Fruit fly (Drosophila melanogaster) whole organism, embryonic: ENCODE results near the gene RfC3.

Experiments used
- Abd-B ChIP-seq: fragments of 200-800 bp; sonication (Bioruptor generic); optimal IDR thresholded peaks from 2 replicates; lab custom pipeline; 2018; ENCODE audit warnings: missing biosample characterization, mild to moderate bottlenecking, missing genetic modification characterization, moderate library complexity
- Antp ChIP-seq: fragments of 200-800 bp; sonication (Bioruptor generic); optimal IDR thresholded peaks from 3 replicates; lab custom pipeline; 2016; ENCODE audit warnings: missing biosample characterization, missing genetic modification characterization
- CG10209 ChIP-seq: fragments of 200-800 bp; sonication (Bioruptor generic); optimal IDR thresholded peaks from 3 replicates; lab custom pipeline; 2017; ENCODE audit warnings: missing biosample characterization, mild to moderate bottlenecking, missing genetic modification characterization, missing genetic modification reagents
- CG10274 ChIP-seq: fragments of 200-800 bp; sonication (Bioruptor generic); optimal IDR thresholded peaks from 3 replicates; lab custom pipeline; 2017; ENCODE audit warnings: missing biosample characterization, mild to moderate bottlenecking, missing genetic modification characterization
- CG11398 ChIP-seq: fragments of 200-800 bp; sonication (Bioruptor generic); optimal IDR thresholded peaks from 2 replicates; lab custom pipeline; 2016; ENCODE audit warnings: missing biosample characterization, missing genetic modification characterization
- CG11504 ChIP-seq: fragments of 200-800 bp; sonication (Bioruptor generic); optimal IDR thresholded peaks from 3 replicates; lab custom pipeline; 2019; ENCODE audit warnings: missing biosample characterization, mild to moderate bottlenecking, missing genetic modification characterization, moderate library complexity
- CG12391 ChIP-seq: fragments of 200-800 bp; sonication (Bioruptor generic); optimal IDR thresholded peaks from 3 replicates; lab custom pipeline; 2018; ENCODE audit warnings: missing biosample characterization, mild to moderate bottlenecking, missing genetic modification characterization, moderate library complexity
- CG13287 ChIP-seq: fragments of 200-800 bp; sonication (Bioruptor generic); IDR thresholded peaks from 2 replicates; pipeline ENCODE4 v1.3.6; 2022; ENCODE audit warnings: missing biosample characterization, missing genetic modification characterization; ENCODE audit not compliant: partially characterized antibody
- CG13894 ChIP-seq: fragments of 200-800 bp; sonication (Bioruptor generic); optimal IDR thresholded peaks from 3 replicates; lab custom pipeline; 2018; ENCODE audit warnings: missing biosample characterization, mild to moderate bottlenecking, missing genetic modification characterization, moderate library complexity
- CG16863 ChIP-seq: fragments of 200-800 bp; sonication (Bioruptor generic); optimal IDR thresholded peaks from 3 replicates; lab custom pipeline; 2016; ENCODE audit warnings: missing biosample characterization, missing genetic modification characterization
- CG2202 ChIP-seq: fragments of 200-800 bp; sonication (Bioruptor generic); optimal IDR thresholded peaks from 2 replicates; lab custom pipeline; 2018; ENCODE audit warnings: missing biosample characterization, mild to moderate bottlenecking, missing genetic modification characterization
- CG30403 ChIP-seq: fragments of 200-800 bp; sonication (Bioruptor generic); optimal IDR thresholded peaks from 3 replicates; lab custom pipeline; 2016; ENCODE audit warnings: missing biosample characterization, missing genetic modification characterization
- CG32532 ChIP-seq: fragments of 200-800 bp; sonication (Bioruptor generic); IDR thresholded peaks from 2 replicates; pipeline ENCODE4 v1.3.6; 2022; ENCODE audit warnings: missing biosample characterization, missing genetic modification characterization
- CG3847 ChIP-seq: fragments of 200-800 bp; sonication (Bioruptor generic); IDR thresholded peaks from 2 replicates; pipeline ENCODE4 v1.3.6; 2022; ENCODE audit warnings: missing biosample characterization, missing genetic modification characterization
- CG4328 ChIP-seq: fragments of 200-800 bp; sonication (Bioruptor generic); optimal IDR thresholded peaks from 3 replicates; lab custom pipeline; 2017; ENCODE audit warnings: missing biosample characterization, missing genetic modification reagents, missing genetic modification characterization
- CG4360 ChIP-seq: fragments of 200-800 bp; sonication (Bioruptor generic); IDR thresholded peaks from 2 replicates; pipeline ENCODE4 v1.3.6; 2022; ENCODE audit warnings: missing biosample characterization, missing genetic modification characterization
- CG4707 ChIP-seq: fragments of 200-800 bp; sonication (Bioruptor generic); optimal IDR thresholded peaks from 2 replicates; lab custom pipeline; 2018; ENCODE audit warnings: missing biosample characterization, mild to moderate bottlenecking, missing genetic modification characterization, moderate library complexity
- CG4820 ChIP-seq: fragments of 200-800 bp; sonication (Bioruptor generic); optimal IDR thresholded peaks from 3 replicates; lab custom pipeline; 2016; ENCODE audit warnings: missing biosample characterization, missing genetic modification characterization
- CG5180 ChIP-seq: fragments of 200-800 bp; sonication (Bioruptor generic); optimal IDR thresholded peaks from 3 replicates; lab custom pipeline; 2017; ENCODE audit warnings: missing biosample characterization, missing genetic modification characterization, mild to moderate bottlenecking, moderate library complexity, missing genetic modification reagents
- CG6654 ChIP-seq: fragments of 200-800 bp; sonication (Bioruptor generic); optimal IDR thresholded peaks from 2 replicates; lab custom pipeline; 2017; ENCODE audit warnings: missing biosample characterization, mild to moderate bottlenecking, missing genetic modification characterization
- CG6765 ChIP-seq: fragments of 200-800 bp; sonication (Bioruptor generic); optimal IDR thresholded peaks from 3 replicates; lab custom pipeline; 2017; ENCODE audit warnings: missing biosample characterization, mild to moderate bottlenecking, missing genetic modification characterization
- CG6813 ChIP-seq: fragments of 200-800 bp; sonication (Bioruptor generic); optimal IDR thresholded peaks from 2 replicates; lab custom pipeline; 2017; ENCODE audit warnings: missing biosample characterization, missing genetic modification characterization, mild to moderate bottlenecking, moderate library complexity, missing genetic modification reagents
- CG7786 ChIP-seq: fragments of 200-800 bp; sonication (Bioruptor generic); optimal IDR thresholded peaks from 2 replicates; lab custom pipeline; 2016; ENCODE audit warnings: missing biosample characterization, missing genetic modification characterization
- CG7928 ChIP-seq: fragments of 200-800 bp; sonication (Bioruptor generic); optimal IDR thresholded peaks from 2 replicates; lab custom pipeline; 2017; ENCODE audit warnings: missing biosample characterization, mild to moderate bottlenecking, missing genetic modification characterization
- Dek ChIP-seq: fragments of 200-800 bp; sonication (Bioruptor generic); optimal IDR thresholded peaks from 3 replicates; lab custom pipeline; 2019; ENCODE audit warnings: missing biosample characterization, mild to moderate bottlenecking, missing genetic modification characterization, moderate library complexity
- Fer2 ChIP-seq: fragments of 200-800 bp; sonication (Bioruptor generic); optimal IDR thresholded peaks from 2 replicates; lab custom pipeline; 2018; ENCODE audit warnings: missing biosample characterization, mild to moderate bottlenecking, missing genetic modification characterization, moderate library complexity
- Fer3 ChIP-seq: fragments of 200-800 bp; sonication (Bioruptor generic); optimal IDR thresholded peaks from 2 replicates; lab custom pipeline; 2018; ENCODE audit warnings: missing biosample characterization, mild to moderate bottlenecking, missing genetic modification characterization, moderate library complexity
- HLH4C ChIP-seq: fragments of 200-800 bp; sonication (Bioruptor generic); IDR thresholded peaks from 3 replicates; pipeline ENCODE4 v1.3.6; 2022; ENCODE audit warnings: missing biosample characterization, missing genetic modification characterization; ENCODE audit not compliant: partially characterized antibody
- Hey ChIP-seq: fragments of 200-800 bp; sonication (Bioruptor generic); optimal IDR thresholded peaks from 3 replicates; lab custom pipeline; 2018; ENCODE audit warnings: missing biosample characterization, mild to moderate bottlenecking, missing genetic modification characterization
- Lpt ChIP-seq: fragments of >200 bp; optimal IDR thresholded peaks from 2 replicates; lab custom pipeline; 2018; ENCODE audit warnings: missing biosample characterization, missing genetic modification characterization
- Med ChIP-seq: fragments of 200-800 bp; sonication (Bioruptor generic); peaks from one replicate; lab custom pipeline; 2016; ENCODE audit warnings: missing biosample characterization, missing genetic modification characterization, mild to moderate bottlenecking, inconsistent platforms, moderate library complexity
- Meics ChIP-seq: fragments of 200-800 bp; sonication (Bioruptor generic); optimal IDR thresholded peaks from 2 replicates; lab custom pipeline; 2017; ENCODE audit warnings: missing biosample characterization, mild to moderate bottlenecking, missing genetic modification characterization
- NC2β ChIP-seq: fragments of 200-800 bp; sonication (Bioruptor generic); optimal IDR thresholded peaks from 2 replicates; lab custom pipeline; 2016; ENCODE audit warnings: missing biosample characterization, missing genetic modification characterization
- Neu2 ChIP-seq: fragments of 200-800 bp; sonication (Bioruptor generic); optimal IDR thresholded peaks from 3 replicates; lab custom pipeline; 2016; ENCODE audit warnings: missing biosample characterization, missing genetic modification characterization, borderline replicate concordance
- PHDP ChIP-seq: fragments of 200-800 bp; sonication (Bioruptor generic); optimal IDR thresholded peaks from 3 replicates; lab custom pipeline; 2018; ENCODE audit warnings: missing biosample characterization, mild to moderate bottlenecking, missing genetic modification characterization, moderate library complexity
- Ptx1 ChIP-seq: fragments of 200-800 bp; sonication (Bioruptor generic); IDR thresholded peaks from 2 replicates; pipeline ENCODE4 v1.3.6; 2022; ENCODE audit warnings: missing biosample characterization, missing genetic modification characterization
- Tbp ChIP-seq: fragments of >200 bp; optimal IDR thresholded peaks from 2 replicates; lab custom pipeline; 2018; ENCODE audit warnings: missing biosample characterization, missing genetic modification characterization
- al ChIP-seq: fragments of 200-800 bp; sonication (Bioruptor generic); IDR thresholded peaks from 2 replicates; pipeline ENCODE4 v1.3.6; 2022; ENCODE audit warnings: missing biosample characterization, missing genetic modification characterization
- br ChIP-seq: fragments of >200 bp; optimal IDR thresholded peaks from 2 replicates; lab custom pipeline; 2017
- cato ChIP-seq: fragments of 200-800 bp; sonication (Bioruptor generic); optimal IDR thresholded peaks from 2 replicates; lab custom pipeline; 2016; ENCODE audit warnings: missing biosample characterization, missing genetic modification characterization, borderline replicate concordance
- cg ChIP-seq: fragments of 200-800 bp; sonication (Bioruptor generic); optimal IDR thresholded peaks from 3 replicates; lab custom pipeline; 2019; ENCODE audit warnings: missing biosample characterization, mild to moderate bottlenecking, missing genetic modification characterization, moderate library complexity
- fu2 ChIP-seq: fragments of 200-800 bp; sonication (Bioruptor generic); optimal IDR thresholded peaks from 2 replicates; lab custom pipeline; 2016; ENCODE audit warnings: missing biosample characterization, missing genetic modification characterization
- gcm2 ChIP-seq: fragments of 200-800 bp; sonication (Bioruptor generic); optimal IDR thresholded peaks from 2 replicates; lab custom pipeline; 2016; ENCODE audit warnings: missing biosample characterization, missing genetic modification characterization
- ham ChIP-seq: fragments of 200-800 bp; sonication (Bioruptor generic); IDR thresholded peaks from 2 replicates; pipeline ENCODE4 v1.3.6; 2022; ENCODE audit warnings: missing biosample characterization, missing genetic modification characterization
- insv ChIP-seq, 2 experiments: fragments of 200-800 bp; sonication (Bioruptor generic); optimal IDR thresholded peaks; 3 replicates each; lab custom pipeline; 2016 to 2018; ENCODE audit warnings: missing biosample characterization in 2 of 2, missing genetic modification characterization in 2 of 2
- nmo ChIP-seq: fragments of 200-800 bp; sonication (Bioruptor generic); optimal IDR thresholded peaks from 2 replicates; lab custom pipeline; 2018; ENCODE audit warnings: missing biosample characterization, mild to moderate bottlenecking, missing genetic modification characterization, moderate library complexity
- onecut ChIP-seq: fragments of 200-800 bp; sonication (Bioruptor generic); IDR thresholded peaks from 2 replicates; pipeline ENCODE4 v1.3.6; 2022; ENCODE audit warnings: missing biosample characterization, missing genetic modification characterization
- pzg ChIP-seq: fragments of 200-800 bp; sonication (Bioruptor generic); optimal IDR thresholded peaks from 3 replicates; lab custom pipeline; 2018; ENCODE audit warnings: missing biosample characterization, mild to moderate bottlenecking, missing genetic modification characterization, moderate library complexity

Gene RfC3

DNA sequence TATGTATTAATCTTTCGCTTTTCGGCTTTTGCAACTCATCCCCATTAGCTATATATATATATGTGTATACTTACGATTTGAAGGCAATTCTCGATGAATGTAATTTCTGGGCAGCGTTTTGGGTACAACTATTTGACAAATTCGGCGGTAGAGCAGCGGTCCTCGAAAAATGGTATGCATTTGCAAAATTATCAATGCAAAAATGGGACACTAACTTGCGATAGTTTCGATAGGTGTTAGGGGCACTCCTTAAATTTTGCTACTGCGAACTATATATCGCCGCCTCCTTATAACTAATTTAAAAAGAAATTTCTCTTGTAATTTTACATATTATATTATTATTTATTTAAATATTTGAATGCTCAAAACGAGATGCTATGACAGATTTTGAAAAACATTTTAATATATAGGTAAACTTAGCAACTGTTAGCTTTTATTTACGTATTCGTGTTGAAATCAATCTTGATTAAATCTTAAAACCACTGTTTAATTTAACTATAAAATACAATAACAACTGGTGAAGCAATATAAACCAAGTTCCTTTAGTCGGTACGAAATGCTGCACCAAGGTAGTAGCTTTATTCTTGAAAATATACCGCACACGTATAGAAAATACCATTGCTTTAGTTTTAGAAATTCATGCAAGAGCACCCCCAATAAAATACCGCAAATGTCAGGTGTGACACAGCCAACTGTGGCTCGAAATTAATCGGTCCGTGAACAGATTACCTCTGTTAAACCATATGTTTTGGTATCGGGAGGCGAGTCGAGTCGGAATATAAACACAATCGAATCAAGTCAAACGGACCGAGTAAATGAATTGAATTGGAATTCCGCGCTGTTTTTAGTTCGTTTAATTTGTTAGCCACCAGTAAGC, 5.5 kb upstream of the RfC3 start, which contains the start of the genes CG5355 and Klp31E (continued):
- TF ChIP-seq Ptx1 (GFP tag; lab: Robert Waterston, UW) (peak; percentile 71), insv (GFP tag; optimal IDR thresholded peaks at IDR 0.05; lab: Kevin White, UChicago) (peak in 1 of 2 experiments; percentile 26), CG10274 (GFP tag; lab: Kevin White, UChicago) (peak; percentile 1), CG2202 (peak; percentile 12), CG4820 (peak; percentile 43), CG4328 (GFP tag; lab: Kevin White, UChicago) (peak; percentile 69), pzg (peak; percentile 61), CG10209 (GFP tag; lab: Kevin White, UChicago) (peak; percentile 71), CG16863 (GFP tag; lab: Kevin White, UChicago) (peak; percentile 52), Abd-B (GFP tag; lab: Kevin White, UChicago) (no peak), CG6765 (GFP tag; lab: Kevin White, UChicago) (peak; percentile 7), CG11504 (tag; lab: Kevin White, UChicago) (peak; percentile 79), Meics (GFP tag; lab: Kevin White, UChicago) (peak; percentile 80), CG7786 (peak; percentile 43), CG6654 (GFP tag; lab: Kevin White, UChicago) (peak; percentile 42), CG13894 (no peak), CG12391 (peak; percentile 84), Fer3 (tag; lab: Kevin White, UChicago) (peak; percentile 49), Fer2 (tag; lab: Kevin White, UChicago) (peak; percentile 36), CG4360 (GFP tag; lab: Robert Waterston, UW) (no peak), CG7928 (no peak), fu2 (no peak), NC2β (no peak), Lpt (no peak), al (GFP tag; lab: Robert Waterston, UW) (0 out of 2 replicates have a peak, but pooled peaks have one; percentile 16), gcm2 (peak; percentile 35), Tbp (GFP tag; lab: Kevin White, UChicago) (no peak), CG4707 (GFP tag; lab: Kevin White, UChicago) (no peak), Dek (tag; lab: Kevin White, UChicago) (no peak), CG11398 (GFP tag; lab: Kevin White, UChicago) (no peak), CG32532 (GFP tag; lab: Robert Waterston, UW) (peak; percentile 65), PHDP (peak; percentile 56), CG30403 (peak; percentile 79), nmo (GFP tag; lab: Kevin White, UChicago) (peak; percentile 87), Antp (GFP tag; lab: Kevin White, UChicago) (peak; percentile 40), Neu2 (GFP tag; lab: Kevin White, UChicago) (peak; percentile 87), HLH4C (GFP tag; lab: Robert Waterston, UW) (peak; percentile 65), br (no peak), onecut (GFP tag; lab: Robert Waterston, UW) (no peak), CG6813 (GFP tag; lab: Kevin White, UChicago) (no peak), Hey (tag; lab: Kevin White, UChicago) (no peak), CG13287 (GFP tag; lab: Robert Waterston, UW) (peak; percentile 75), CG5180 (GFP tag; lab: Kevin White, UChicago) (no peak), cato (GFP tag; lab: Kevin White, UChicago) (peak; percentile 49), CG3847 (GFP tag; lab: Robert Waterston, UW) (no peak; the same call in 1 of the 2 replicates), ham (GFP tag; lab: Robert Waterston, UW) (no peak), cg (no peak), Med (GFP tag; lab: Kevin White, UChicago) (peak; percentile 84)
